Worm (Caenorhabditis elegans) whole organism, young adult: ENCODE results near the gene F41E7.2.

Source experiments
- ama-1 ChIP-seq, 3 experiments: fragments of 150-350 bp in 1 of 3; sonication (generic microtip) in 2 of 3; optimal IDR thresholded peaks; 2 replicates each; lab custom pipeline; 2014 to 2018; ENCODE audit warnings: missing biosample characterization in 2 of 3, missing genetic modification characterization in 2 of 3, missing genetic modification reagents in 2 of 3
- ekl-4 ChIP-seq: fragments of 200-800 bp; sonication (Bioruptor generic); IDR thresholded peaks from 2 replicates; pipeline ENCODE4 v1.3.6; 2022; ENCODE audit warnings: missing genetic modification reagents, missing genetic modification characterization, missing compliant biosample characterization
- pha-4 ChIP-seq: fragments of 150-350 bp; sonication (generic microtip); optimal IDR thresholded peaks from 2 replicates; lab custom pipeline; 2014; ENCODE audit warnings: missing biosample characterization, missing genetic modification reagents, missing genetic modification characterization

- no peak for TF ChIP-seq ama-1 (optimal IDR thresholded peaks at IDR 0.05; lab: Kevin White, UChicago)
- TF ChIP-seq ama-1 (GFP tag; optimal IDR thresholded peaks at IDR 0.05; lab: Kevin White, UChicago), result no peak
- TF ChIP-seq pha-4 (tag; lab: Kevin White, UChicago), result no peak
- no peak for TF ChIP-seq ekl-4 (GFP tag; lab: Robert Waterston, UW)
These were observed 12.1 kb downstream of the F41E7.2 start, which contains the start of gene npr-6 for ce11 chrX:10285634-10286033.
